Fruit fly (Drosophila melanogaster): ENCODE measurements around the gene CG14292.
A peak's percentile ranks its signal among the peaks of the same experiment; 100 is the strongest.

CG14292 gene

DNA sequence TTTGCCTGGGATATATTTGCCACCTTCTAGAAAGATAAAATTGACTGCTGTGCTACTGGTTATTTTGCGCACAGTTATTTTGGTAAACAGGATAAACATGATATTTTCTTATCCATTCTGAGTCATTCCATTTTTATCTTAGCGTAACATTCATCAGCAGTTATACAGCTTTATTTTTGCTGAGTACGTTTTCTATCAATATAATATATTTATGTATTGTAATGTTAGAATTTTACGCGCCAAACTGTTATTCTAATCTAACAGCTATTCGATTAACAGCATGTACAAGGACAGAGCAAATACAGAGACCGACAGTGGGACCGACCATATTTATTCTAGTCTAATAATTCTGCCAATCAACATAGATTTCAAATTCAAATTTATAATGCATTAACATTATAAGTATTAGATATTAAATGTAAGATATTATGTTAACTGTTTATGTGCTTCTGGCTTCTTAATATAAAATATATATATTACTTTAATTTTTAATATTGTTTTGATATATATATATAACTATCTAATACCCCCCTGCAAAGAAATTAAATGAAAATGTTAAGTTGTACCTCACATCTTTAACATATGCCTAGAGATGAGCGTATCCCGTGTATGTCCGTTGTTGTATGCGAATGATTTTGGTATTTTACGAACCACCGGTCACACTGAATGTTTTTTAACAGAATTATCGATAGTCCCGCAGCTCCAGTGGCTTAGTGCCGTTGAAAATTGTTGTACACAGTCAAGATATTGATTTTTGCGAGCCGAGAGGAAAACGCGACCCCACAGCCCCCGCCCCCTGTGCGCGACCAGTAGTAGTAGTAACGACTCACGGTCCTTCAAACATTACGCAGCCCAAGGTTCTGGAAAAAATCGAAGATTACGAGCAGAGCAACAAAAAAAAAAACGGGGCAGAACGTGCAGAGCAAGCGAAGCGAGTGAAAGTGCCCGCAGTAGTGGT, 745 bp upstream of the CG14292 start, which contains the start of gene EndoA (continued):
- peak; percentile 61 for TF ChIP-seq HLH4C (GFP tag; IDR thresholded peaks at IDR 0.05; ENCODE audit: partially characterized antibody)
- peak; percentile 90 for TF ChIP-seq Sry-δ (GFP tag; optimal IDR thresholded peaks at IDR 0.05)
- TF ChIP-seq h (optimal IDR thresholded peaks at IDR 0.05) = no peak
- peak; percentile 61 for TF ChIP-seq CG2120 (GFP tag; optimal IDR thresholded peaks at IDR 0.05)
- no peak for TF ChIP-seq Dad (GFP tag; optimal IDR thresholded peaks at IDR 0.05)
- no peak for TF ChIP-seq D (optimal IDR thresholded peaks at IDR 0.05)
- TF ChIP-seq D (GFP tag; optimal IDR thresholded peaks at IDR 0.05) = no peak
- no peak for TF ChIP-seq CG8359 (GFP tag; optimal IDR thresholded peaks at IDR 0.05; ENCODE audit: borderline replicate concordance)
- TF ChIP-seq lov (optimal IDR thresholded peaks at IDR 0.05) = no peak
- TF ChIP-seq lov (GFP tag; IDR thresholded peaks at IDR 0.05) = no peak
- no peak for TF ChIP-seq ash1 (GFP tag; optimal IDR thresholded peaks at IDR 0.05)
- TF ChIP-seq CG2199 (GFP tag; IDR thresholded peaks at IDR 0.05) = no peak
- no peak for TF ChIP-seq hkb (optimal IDR thresholded peaks at IDR 0.05)
- TF ChIP-seq hkb (GFP tag; IDR thresholded peaks at IDR 0.05) = no peak
- TF ChIP-seq Awh (GFP tag; IDR thresholded peaks at IDR 0.05) = no peak
- peak in 1 of 2 experiments; percentile 16 for TF ChIP-seq Pdp1 (GFP tag; optimal IDR thresholded peaks at IDR 0.05)
- TF ChIP-seq CG14860 (GFP tag; IDR thresholded peaks at IDR 0.05; ENCODE audit: partially characterized antibody) = peak; percentile 55; the same call in 1 of the 3 replicates
- peak; percentile 65 for TF ChIP-seq CoRest (tag; optimal IDR thresholded peaks at IDR 0.05)
- peak; percentile 66 for TF ChIP-seq hbn (GFP tag; IDR thresholded peaks at IDR 0.05; ENCODE audit: partially characterized antibody)
- no peak for TF ChIP-seq CG7372 (GFP tag; IDR thresholded peaks at IDR 0.05)
- peak; percentile 51 for TF ChIP-seq Deaf1 (tag; optimal IDR thresholded peaks at IDR 0.05)
- peak; percentile 16 for TF ChIP-seq CTCF (GFP tag; optimal IDR thresholded peaks at IDR 0.05)
- peak; percentile 31 for TF ChIP-seq Oli (tag; optimal IDR thresholded peaks at IDR 0.05)
- peak; percentile 54 for TF ChIP-seq tgo (GFP tag; IDR thresholded peaks at IDR 0.05)
- no peak for TF ChIP-seq CG12219 (GFP tag; optimal IDR thresholded peaks at IDR 0.05)
- TF ChIP-seq CG8290 (GFP tag; optimal IDR thresholded peaks at IDR 0.05) = no peak
- peak in 1 of 2 experiments; percentile 63 for TF ChIP-seq CG8290 (tag; optimal IDR thresholded peaks at IDR 0.05)
- peak; percentile 5 for TF ChIP-seq ERR (GFP tag; optimal IDR thresholded peaks at IDR 0.05)
- peak; percentile 92 for TF ChIP-seq pzg (GFP tag; optimal IDR thresholded peaks at IDR 0.05)
- peak; percentile 34 for TF ChIP-seq lilli (GFP tag; optimal IDR thresholded peaks at IDR 0.05)
- TF ChIP-seq CG7839 (tag; optimal IDR thresholded peaks at IDR 0.05) = peak; percentile 65
- TF ChIP-seq Drgx (GFP tag; IDR thresholded peaks at IDR 0.05) = peak; percentile 58
- peak; percentile 59; the same call in 2 of the 3 replicates for TF ChIP-seq CG6791 (GFP tag; IDR thresholded peaks at IDR 0.05; ENCODE audit: partially characterized antibody)
- peak; percentile 2 for TF ChIP-seq ATbp (GFP tag; optimal IDR thresholded peaks at IDR 0.05)
- TF ChIP-seq insv (GFP tag; optimal IDR thresholded peaks at IDR 0.05) = no peak
- TF ChIP-seq CG31365 (tag; optimal IDR thresholded peaks at IDR 0.05) = no peak
- TF ChIP-seq croc (GFP tag; conservative IDR thresholded peaks at IDR 0.05) = no peak
- no peak for TF ChIP-seq Mes4 (GFP tag; optimal IDR thresholded peaks at IDR 0.05)
- TF ChIP-seq Eip74EF (GFP tag; optimal IDR thresholded peaks at IDR 0.05) = no peak
- TF ChIP-seq Doc3 (GFP tag; IDR thresholded peaks at IDR 0.05; ENCODE audit: partially characterized antibody) = peak; percentile 57; the same call in 2 of the 3 replicates
- 0 out of 2 replicates have a peak, but pooled peaks have one; percentile 28 for TF ChIP-seq chm (GFP tag; IDR thresholded peaks at IDR 0.05)
- peak in 1 of 3 experiments; percentile 15 for TF ChIP-seq Stat92E (GFP tag; optimal IDR thresholded peaks at IDR 0.05)
- TF ChIP-seq Adf1 (GFP tag; IDR thresholded peaks at IDR 0.05) = peak; percentile 54
- TF ChIP-seq mam (GFP tag; optimal IDR thresholded peaks at IDR 0.05) = peak; percentile 8
- TF ChIP-seq zfh2 (GFP tag; optimal IDR thresholded peaks at IDR 0.05) = peak; percentile 44
- TF ChIP-seq CG17361 (GFP tag; IDR thresholded peaks at IDR 0.05) = peak; percentile 74
- TF ChIP-seq CG14441 (GFP tag; IDR thresholded peaks at IDR 0.05) = peak; percentile 67
- no peak for TF ChIP-seq CrebB (tag; optimal IDR thresholded peaks at IDR 0.05)
- TF ChIP-seq dati (GFP tag; IDR thresholded peaks at IDR 0.05) = no peak
